Fruit fly (Drosophila melanogaster) Kc167 (cell line): ENCODE data around the gene Duba.

Source experiments
- Myc ChIP-seq: fragments of >200 bp; optimal IDR thresholded peaks from 2 replicates; lab custom pipeline; 2017; ENCODE audit warnings: missing external identifiers
- Sin3A ChIP-seq: fragments of >200 bp; optimal IDR thresholded peaks from 2 replicates; lab custom pipeline; 2018; ENCODE audit warnings: missing external identifiers
- h ChIP-seq: fragments of >200 bp; optimal IDR thresholded peaks from 3 replicates; lab custom pipeline; 2018; ENCODE audit warnings: missing external identifiers
- insv ChIP-seq: fragments of >200 bp; optimal IDR thresholded peaks from 3 replicates; lab custom pipeline; 2018; ENCODE audit warnings: missing external identifiers
- psq ChIP-seq: fragments of >200 bp; optimal IDR thresholded peaks from 2 replicates; lab custom pipeline; 2017; ENCODE audit warnings: missing external identifiers
- ttk ChIP-seq: sonication (Bioruptor generic); optimal IDR thresholded peaks from 2 replicates; lab custom pipeline; 2017; ENCODE audit warnings: missing external identifiers

- TF ChIP-seq h (lab: Kevin White, UChicago) (no peak), Myc (lab: Kevin White, UChicago) (no peak), psq (lab: Kevin White, UChicago) (no peak), Sin3A (no peak), insv (lab: Kevin White, UChicago) (no peak), ttk (lab: Kevin White, UChicago) (no peak)
Observed at dm6 chr3L:11609835-11610234, 570 bp upstream of the Duba start, which contains the start of gene CG42832.
